Worm (Caenorhabditis elegans) whole organism, mixed stage, embryonic: Measurements from ENCODE around the gene srsx-19.

Source experiments
- bed-3 ChIP-seq: fragments of 200-800 bp; sonication (Bioruptor generic); optimal IDR thresholded peaks from 3 replicates; lab custom pipeline; 2018; ENCODE audit warnings: mild to moderate bottlenecking, missing genetic modification characterization, moderate library complexity, missing compliant biosample characterization
- blmp-1 ChIP-seq: fragments of 150-350 bp; optimal IDR thresholded peaks from 2 replicates; lab custom pipeline; 2014; ENCODE audit warnings: missing biosample characterization, missing genetic modification characterization
- ceh-39 ChIP-seq: fragments of 150-350 bp; optimal IDR thresholded peaks from 2 replicates; lab custom pipeline; 2014; ENCODE audit warnings: missing biosample characterization, missing genetic modification characterization
- ceh-83 ChIP-seq: fragments of 200-800 bp; sonication (Bioruptor generic); optimal IDR thresholded peaks from 2 replicates; lab custom pipeline; 2018; ENCODE audit warnings: mild to moderate bottlenecking, missing genetic modification characterization, missing compliant biosample characterization
- ces-1 ChIP-seq: fragments of 150-350 bp; optimal IDR thresholded peaks from 2 replicates; lab custom pipeline; 2014; ENCODE audit warnings: missing biosample characterization, missing genetic modification reagents, missing genetic modification characterization
- cnd-1 ChIP-seq: fragments of 200-800 bp; sonication (Bioruptor generic); optimal IDR thresholded peaks from 2 replicates; lab custom pipeline; 2018; ENCODE audit warnings: mild to moderate bottlenecking, missing genetic modification characterization, missing compliant biosample characterization
- drap-1 ChIP-seq: fragments of 200-800 bp; sonication (Bioruptor generic); optimal IDR thresholded peaks from 3 replicates; lab custom pipeline; 2018; ENCODE audit warnings: mild to moderate bottlenecking, missing genetic modification characterization, missing compliant biosample characterization
- elt-3 ChIP-seq: fragments of 150-350 bp; optimal IDR thresholded peaks from 2 replicates; lab custom pipeline; 2014; ENCODE audit warnings: missing biosample characterization, missing genetic modification characterization
- flh-1 ChIP-seq: fragments of 200-800 bp; sonication (Bioruptor generic); optimal IDR thresholded peaks from 2 replicates; lab custom pipeline; 2018; ENCODE audit warnings: mild to moderate bottlenecking, missing genetic modification characterization, moderate library complexity, missing compliant biosample characterization
- hlh-1 ChIP-seq: fragments of 150-350 bp; optimal IDR thresholded peaks from 2 replicates; lab custom pipeline; 2014; ENCODE audit warnings: missing biosample characterization, missing genetic modification reagents, missing genetic modification characterization
- lin-13 ChIP-seq: fragments of 150-350 bp; optimal IDR thresholded peaks from 2 replicates; lab custom pipeline; 2014; ENCODE audit warnings: missing biosample characterization, missing genetic modification characterization
- lsy-2 ChIP-seq: fragments of 150-350 bp; optimal IDR thresholded peaks from 2 replicates; lab custom pipeline; 2014; ENCODE audit warnings: missing biosample characterization, missing genetic modification characterization
- mab-5 ChIP-seq: fragments of 150-350 bp; optimal IDR thresholded peaks from 2 replicates; lab custom pipeline; 2014; ENCODE audit warnings: missing biosample characterization, missing genetic modification characterization
- mep-1 ChIP-seq: fragments of 150-350 bp; optimal IDR thresholded peaks from 2 replicates; lab custom pipeline; 2017; ENCODE audit warnings: missing biosample characterization, missing genetic modification reagents, missing genetic modification characterization, inconsistent platforms
- nhr-12 ChIP-seq: fragments of 150-350 bp; optimal IDR thresholded peaks from 2 replicates; lab custom pipeline; 2014; ENCODE audit warnings: missing biosample characterization, missing genetic modification characterization
- nhr-2 ChIP-seq: fragments of 150-350 bp; optimal IDR thresholded peaks from 2 replicates; lab custom pipeline; 2014; ENCODE audit warnings: missing biosample characterization, missing genetic modification characterization
- nhr-237 ChIP-seq: fragments of 150-350 bp; optimal IDR thresholded peaks from 2 replicates; lab custom pipeline; 2014; ENCODE audit warnings: missing biosample characterization, missing genetic modification characterization
- nhr-28 ChIP-seq: fragments of 150-350 bp; optimal IDR thresholded peaks from 2 replicates; lab custom pipeline; 2014; ENCODE audit warnings: missing biosample characterization, missing genetic modification characterization
- nhr-76 ChIP-seq: sonication (generic microtip); optimal IDR thresholded peaks from 2 replicates; lab custom pipeline; 2017; ENCODE audit warnings: missing biosample characterization, missing genetic modification characterization
- pha-4 ChIP-seq: fragments of 150-350 bp; optimal IDR thresholded peaks from 2 replicates; lab custom pipeline; 2018; ENCODE audit warnings: missing biosample characterization, missing genetic modification reagents, missing genetic modification characterization
- sem-2 ChIP-seq: fragments of 200-800 bp; sonication (Bioruptor generic); optimal IDR thresholded peaks from 2 replicates; lab custom pipeline; 2018; ENCODE audit warnings: mild to moderate bottlenecking, missing genetic modification characterization, missing compliant biosample characterization
- snpc-4 ChIP-seq: fragments of 150-350 bp; optimal IDR thresholded peaks from 2 replicates; lab custom pipeline; 2014; ENCODE audit warnings: missing biosample characterization, missing genetic modification characterization
- sptf-1 ChIP-seq: sonication (generic microtip); optimal IDR thresholded peaks from 2 replicates; lab custom pipeline; 2017; ENCODE audit warnings: mild to moderate bottlenecking, missing genetic modification characterization, moderate library complexity, missing compliant biosample characterization
- tbx-8 ChIP-seq: fragments of 200-800 bp; sonication (Bioruptor generic); optimal IDR thresholded peaks from 2 replicates; lab custom pipeline; 2018; ENCODE audit warnings: mild to moderate bottlenecking, missing genetic modification characterization, moderate library complexity, missing compliant biosample characterization
- unc-120 ChIP-seq: sonication (generic microtip); optimal IDR thresholded peaks from 2 replicates; lab custom pipeline; 2017; ENCODE audit warnings: missing genetic modification characterization, missing compliant biosample characterization; ENCODE audit not compliant: poor library complexity, severe bottlenecking
- unc-39 ChIP-seq: fragments of 150-350 bp; optimal IDR thresholded peaks from 2 replicates; lab custom pipeline; 2014; ENCODE audit warnings: missing biosample characterization, missing genetic modification characterization
- unc-62 ChIP-seq: fragments of 150-350 bp; optimal IDR thresholded peaks from 2 replicates; lab custom pipeline; 2014; ENCODE audit warnings: missing biosample characterization, missing genetic modification reagents, missing genetic modification characterization
- zip-8 ChIP-seq: fragments of 150-350 bp; optimal IDR thresholded peaks from 2 replicates; lab custom pipeline; 2014; ENCODE audit warnings: missing biosample characterization, missing genetic modification characterization

srsx-19 gene

ce11 chrV:13892457-13893375 lies 5.3 kb downstream of the srsx-19 start, which contains the start of gene sptl-3:
Gene sptl-3 (plus strand): TSS chrV:13893325.
- TF ChIP-seq unc-120 (tag; lab: Kevin White, UChicago): peak; percentile 7
- peak; percentile 14 for TF ChIP-seq mep-1
- TF ChIP-seq zip-8: no peak
- TF ChIP-seq unc-62 (GFP tag; lab: Kevin White, UChicago): peak; percentile 17

- no peak for TF ChIP-seq nhr-76 (tag; lab: Kevin White, UChicago)
- TF ChIP-seq flh-1 (GFP tag; lab: Kevin White, UChicago): no peak
- no peak for TF ChIP-seq elt-3
- TF ChIP-seq unc-62 (GFP tag; lab: Kevin White, UChicago): no peak
- no peak for TF ChIP-seq nhr-237 (tag; lab: Kevin White, UChicago)
- TF ChIP-seq bed-3 (GFP tag; lab: Kevin White, UChicago): no peak
- TF ChIP-seq snpc-4 (tag; lab: Kevin White, UChicago): no peak
- no peak for TF ChIP-seq lin-13 (tag; lab: Kevin White, UChicago)
- no peak for TF ChIP-seq drap-1 (GFP tag; lab: Kevin White, UChicago)
- TF ChIP-seq ceh-83 (GFP tag; lab: Kevin White, UChicago): no peak
- no peak for TF ChIP-seq hlh-1 (tag; lab: Kevin White, UChicago)
- no peak for TF ChIP-seq tbx-8 (GFP tag; lab: Kevin White, UChicago)
- TF ChIP-seq sptf-1 (tag; lab: Kevin White, UChicago): no peak
- TF ChIP-seq ces-1 (GFP tag; lab: Kevin White, UChicago): no peak
- no peak for TF ChIP-seq blmp-1 (tag; lab: Kevin White, UChicago)
- no peak for TF ChIP-seq nhr-28 (tag; lab: Kevin White, UChicago)
- no peak for TF ChIP-seq nhr-2 (tag; lab: Kevin White, UChicago)
- no peak for TF ChIP-seq lsy-2 (tag; lab: Kevin White, UChicago)
- TF ChIP-seq sem-2 (GFP tag; lab: Kevin White, UChicago): no peak
Measured at ce11 chrV:13893583-13893982, 6.1 kb downstream of the srsx-19 start.

ce11 chrV:13898356-13898755 lies 10.9 kb downstream of the srsx-19 start, which contains the start of gene cyp-35C1:
Gene cyp-35C1 (minus strand): TSS chrV:13898487.
- no peak for TF ChIP-seq snpc-4 (tag; lab: Kevin White, UChicago)
- TF ChIP-seq sptf-1 (tag; lab: Kevin White, UChicago): no peak
- TF ChIP-seq mab-5 (tag; lab: Kevin White, UChicago): no peak
- no peak for TF ChIP-seq nhr-28 (tag; lab: Kevin White, UChicago)
- TF ChIP-seq sem-2 (GFP tag; lab: Kevin White, UChicago): no peak
- no peak for TF ChIP-seq nhr-12 (tag; lab: Kevin White, UChicago)
- TF ChIP-seq ceh-39 (tag; lab: Kevin White, UChicago): no peak
- TF ChIP-seq drap-1 (GFP tag; lab: Kevin White, UChicago): no peak
- TF ChIP-seq bed-3 (GFP tag; lab: Kevin White, UChicago): no peak
- TF ChIP-seq nhr-76 (tag; lab: Kevin White, UChicago): no peak
- TF ChIP-seq, all 35 proteins: peak for 0

- TF ChIP-seq nhr-2 (tag; lab: Kevin White, UChicago): no peak
- no peak for TF ChIP-seq unc-39 (tag; lab: Kevin White, UChicago)
- TF ChIP-seq cnd-1: no peak
- TF ChIP-seq snpc-4 (tag; lab: Kevin White, UChicago): no peak
- TF ChIP-seq flh-1 (GFP tag; lab: Kevin White, UChicago): no peak
- TF ChIP-seq pha-4: no peak
- TF ChIP-seq elt-3: no peak
- no peak for TF ChIP-seq drap-1 (GFP tag; lab: Kevin White, UChicago)
- no peak for TF ChIP-seq lin-13 (tag; lab: Kevin White, UChicago)
- TF ChIP-seq lsy-2 (tag; lab: Kevin White, UChicago): no peak
- TF ChIP-seq ces-1 (GFP tag; lab: Kevin White, UChicago): no peak
- no peak for TF ChIP-seq ceh-83 (GFP tag; lab: Kevin White, UChicago)
- TF ChIP-seq nhr-12 (tag; lab: Kevin White, UChicago): no peak
- TF ChIP-seq ceh-39 (tag; lab: Kevin White, UChicago): no peak
- TF ChIP-seq sem-2 (GFP tag; lab: Kevin White, UChicago): no peak
- no peak for TF ChIP-seq blmp-1 (tag; lab: Kevin White, UChicago)
- TF ChIP-seq zip-8: no peak
- TF ChIP-seq unc-62 (GFP tag; lab: Kevin White, UChicago): no peak
- TF ChIP-seq nhr-28 (tag; lab: Kevin White, UChicago): no peak
Measured at ce11 chrV:13899213-13899612, 11.8 kb downstream of the srsx-19 start, which contains the start of gene oac-3. Gene oac-3 (plus strand): TSS chrV:13899513.
